Fruit fly (Drosophila melanogaster) whole organism, embryonic: Measurements from ENCODE around the gene CG2841.

Experiments used
- Ada2b ChIP-seq: fragments of 200-800 bp; sonication (Bioruptor generic); IDR thresholded peaks from 2 replicates; pipeline ENCODE4 v1.3.6; 2022; ENCODE audit warnings: missing biosample characterization, missing genetic modification characterization
- Aef1 ChIP-seq: fragments of 200-800 bp; sonication (Bioruptor generic); IDR thresholded peaks from 3 replicates; pipeline ENCODE4 v1.3.6; 2022; ENCODE audit warnings: missing biosample characterization, missing genetic modification characterization
- CG10209 ChIP-seq: fragments of 200-800 bp; sonication (Bioruptor generic); optimal IDR thresholded peaks from 3 replicates; lab custom pipeline; 2017; ENCODE audit warnings: missing biosample characterization, mild to moderate bottlenecking, missing genetic modification characterization, missing genetic modification reagents
- CG1024 ChIP-seq: fragments of 200-800 bp; sonication (Bioruptor generic); IDR thresholded peaks from 2 replicates; pipeline ENCODE4 v1.3.6; 2022; ENCODE audit warnings: missing biosample characterization, missing genetic modification characterization
- CG10959 ChIP-seq: fragments of 200-800 bp; sonication (Bioruptor generic); IDR thresholded peaks from 2 replicates; pipeline ENCODE4 v1.3.6; 2022; ENCODE audit warnings: missing biosample characterization, missing genetic modification characterization
- CG12071 ChIP-seq: fragments of 200-800 bp; sonication (Bioruptor generic); optimal IDR thresholded peaks from 3 replicates; lab custom pipeline; 2018; ENCODE audit warnings: missing biosample characterization, mild to moderate bottlenecking, missing genetic modification characterization
- CG13894 ChIP-seq: fragments of 200-800 bp; sonication (Bioruptor generic); optimal IDR thresholded peaks from 3 replicates; lab custom pipeline; 2018; ENCODE audit warnings: missing biosample characterization, mild to moderate bottlenecking, missing genetic modification characterization, moderate library complexity
- CG14014 ChIP-seq: fragments of 200-800 bp; sonication (Bioruptor generic); IDR thresholded peaks from 2 replicates; pipeline ENCODE4 v1.3.6; 2022; ENCODE audit warnings: missing biosample characterization, missing genetic modification characterization
- CG14710 ChIP-seq: fragments of 200-800 bp; sonication (Bioruptor generic); optimal IDR thresholded peaks from 3 replicates; lab custom pipeline; 2019; ENCODE audit warnings: missing biosample characterization, mild to moderate bottlenecking, missing genetic modification characterization, moderate library complexity
- CG15269 ChIP-seq: fragments of 200-800 bp; sonication (Bioruptor generic); optimal IDR thresholded peaks from 2 replicates; lab custom pipeline; 2018; ENCODE audit warnings: missing biosample characterization, mild to moderate bottlenecking, missing genetic modification characterization, moderate library complexity
- CG18619 ChIP-seq: fragments of 200-800 bp; sonication (Bioruptor generic); optimal IDR thresholded peaks from 3 replicates; lab custom pipeline; 2017; ENCODE audit warnings: missing biosample characterization, mild to moderate bottlenecking, missing genetic modification characterization
- CG18764 ChIP-seq: fragments of 200-800 bp; sonication (Bioruptor generic); optimal IDR thresholded peaks from 3 replicates; lab custom pipeline; 2016; ENCODE audit warnings: missing biosample characterization, missing genetic modification characterization
- CG2120 ChIP-seq: fragments of 200-800 bp; sonication (Bioruptor generic); optimal IDR thresholded peaks from 3 replicates; lab custom pipeline; 2016; ENCODE audit warnings: missing biosample characterization, missing genetic modification characterization
- CG2875 ChIP-seq: fragments of 200-800 bp; sonication (Bioruptor generic); optimal IDR thresholded peaks from 2 replicates; lab custom pipeline; 2017; ENCODE audit warnings: missing biosample characterization, mild to moderate bottlenecking, missing genetic modification characterization, missing genetic modification reagents
- CG32772 ChIP-seq: fragments of 200-800 bp; sonication (Bioruptor generic); IDR thresholded peaks from 2 replicates; pipeline ENCODE4 v1.3.6; 2022; ENCODE audit warnings: missing biosample characterization, missing genetic modification characterization
- CG34422 ChIP-seq: fragments of 200-800 bp; sonication (Bioruptor generic); IDR thresholded peaks from 3 replicates; pipeline ENCODE4 v1.3.6; 2022; ENCODE audit warnings: missing biosample characterization, missing genetic modification characterization
- CG4360 ChIP-seq: fragments of 200-800 bp; sonication (Bioruptor generic); IDR thresholded peaks from 2 replicates; pipeline ENCODE4 v1.3.6; 2022; ENCODE audit warnings: missing biosample characterization, missing genetic modification characterization
- CG4404 ChIP-seq: fragments of 200-800 bp; sonication (Bioruptor generic); IDR thresholded peaks from 2 replicates; pipeline ENCODE4 v1.3.6; 2022; ENCODE audit warnings: missing biosample characterization, missing genetic modification characterization
- CG6683 ChIP-seq: fragments of 200-800 bp; sonication (Bioruptor generic); optimal IDR thresholded peaks from 2 replicates; lab custom pipeline; 2017; ENCODE audit warnings: missing biosample characterization, mild to moderate bottlenecking, missing genetic modification characterization, missing genetic modification reagents
- CG7928 ChIP-seq: fragments of 200-800 bp; sonication (Bioruptor generic); optimal IDR thresholded peaks from 2 replicates; lab custom pipeline; 2017; ENCODE audit warnings: missing biosample characterization, mild to moderate bottlenecking, missing genetic modification characterization
- CG8765 ChIP-seq: fragments of 200-800 bp; sonication (Bioruptor generic); IDR thresholded peaks from 2 replicates; pipeline ENCODE4 v1.3.6; 2022; ENCODE audit warnings: missing biosample characterization, missing genetic modification characterization
- Dek ChIP-seq: fragments of 200-800 bp; sonication (Bioruptor generic); optimal IDR thresholded peaks from 3 replicates; lab custom pipeline; 2019; ENCODE audit warnings: missing biosample characterization, mild to moderate bottlenecking, missing genetic modification characterization, moderate library complexity
- Doc3 ChIP-seq: fragments of 200-800 bp; sonication (Bioruptor generic); IDR thresholded peaks from 3 replicates; pipeline ENCODE4 v1.3.6; 2022; ENCODE audit warnings: missing biosample characterization, missing genetic modification characterization; ENCODE audit not compliant: partially characterized antibody
- Dref ChIP-seq: fragments of 200-800 bp; sonication (Bioruptor generic); IDR thresholded peaks from 2 replicates; pipeline ENCODE4 v1.3.6; 2022; ENCODE audit warnings: missing biosample characterization, missing genetic modification characterization
- E2f2 ChIP-seq: fragments of 200-800 bp; sonication (Bioruptor generic); IDR thresholded peaks from 2 replicates; pipeline ENCODE4 v1.3.6; 2022; ENCODE audit warnings: missing biosample characterization, missing genetic modification characterization
- H2.0 ChIP-seq: fragments of 200-800 bp; sonication (Bioruptor generic); IDR thresholded peaks from 2 replicates; pipeline ENCODE4 v1.3.6; 2022; ENCODE audit warnings: missing biosample characterization, missing genetic modification characterization
- Mes4 ChIP-seq: fragments of 200-800 bp; sonication (Bioruptor generic); optimal IDR thresholded peaks from 2 replicates; lab custom pipeline; 2016; ENCODE audit warnings: missing biosample characterization, missing genetic modification characterization
- Myb ChIP-seq: fragments of 200-800 bp; sonication (Bioruptor generic); optimal IDR thresholded peaks from 2 replicates; lab custom pipeline; 2016; ENCODE audit warnings: missing biosample characterization, missing genetic modification characterization
- Rfx ChIP-seq: fragments of 200-800 bp; sonication (Bioruptor generic); IDR thresholded peaks from 2 replicates; pipeline ENCODE4 v1.3.6; 2022; ENCODE audit warnings: missing biosample characterization, missing genetic modification characterization
- Tbp ChIP-seq: fragments of >200 bp; optimal IDR thresholded peaks from 2 replicates; lab custom pipeline; 2018; ENCODE audit warnings: missing biosample characterization, missing genetic modification characterization
- Xbp1 ChIP-seq: fragments of 200-800 bp; sonication (Bioruptor generic); optimal IDR thresholded peaks from 3 replicates; lab custom pipeline; 2016; ENCODE audit warnings: missing biosample characterization, mild to moderate bottlenecking, missing genetic modification characterization
- abd-A ChIP-seq: fragments of 200-800 bp; sonication (Bioruptor generic); optimal IDR thresholded peaks from 3 replicates; lab custom pipeline; 2019; ENCODE audit warnings: missing biosample characterization, mild to moderate bottlenecking, missing genetic modification characterization, moderate library complexity
- ato ChIP-seq: fragments of 200-800 bp; sonication (Bioruptor generic); IDR thresholded peaks from 2 replicates; pipeline ENCODE4 v1.3.6; 2022; ENCODE audit warnings: missing biosample characterization, missing genetic modification characterization; ENCODE audit not compliant: partially characterized antibody
- bowl ChIP-seq: fragments of 200-800 bp; sonication (Bioruptor generic); IDR thresholded peaks from 2 replicates; pipeline ENCODE4 v1.3.6; 2022; ENCODE audit warnings: missing biosample characterization, missing genetic modification characterization
- cg ChIP-seq: fragments of 200-800 bp; sonication (Bioruptor generic); optimal IDR thresholded peaks from 3 replicates; lab custom pipeline; 2019; ENCODE audit warnings: missing biosample characterization, mild to moderate bottlenecking, missing genetic modification characterization, moderate library complexity
- dati ChIP-seq: fragments of 200-800 bp; sonication (Bioruptor generic); IDR thresholded peaks from 2 replicates; pipeline ENCODE4 v1.3.6; 2022; ENCODE audit warnings: missing biosample characterization, missing genetic modification characterization
- disco-r ChIP-seq: fragments of 200-800 bp; sonication (Bioruptor generic); optimal IDR thresholded peaks from 2 replicates; lab custom pipeline; 2016; ENCODE audit warnings: missing biosample characterization, missing genetic modification characterization
- fd3F ChIP-seq: fragments of 200-800 bp; sonication (Bioruptor generic); optimal IDR thresholded peaks from 2 replicates; lab custom pipeline; 2018; ENCODE audit warnings: missing biosample characterization, mild to moderate bottlenecking, missing genetic modification characterization, moderate library complexity
- ftz-f1 ChIP-seq: fragments of 200-800 bp; sonication (Bioruptor generic); optimal IDR thresholded peaks from 2 replicates; lab custom pipeline; 2016; ENCODE audit warnings: missing biosample characterization, missing genetic modification characterization
- gcm ChIP-seq: fragments of 200-800 bp; sonication (Bioruptor generic); optimal IDR thresholded peaks from 2 replicates; lab custom pipeline; 2019; ENCODE audit warnings: missing biosample characterization, mild to moderate bottlenecking, missing genetic modification characterization, moderate library complexity
- grau ChIP-seq: fragments of 200-800 bp; optimal IDR thresholded peaks from 3 replicates; lab custom pipeline; 2019; ENCODE audit warnings: missing biosample characterization, mild to moderate bottlenecking, missing genetic modification characterization, moderate library complexity
- grn ChIP-seq: fragments of 200-800 bp; sonication (Bioruptor generic); optimal IDR thresholded peaks from 3 replicates; lab custom pipeline; 2017; ENCODE audit warnings: missing biosample characterization, missing genetic modification characterization
- kah ChIP-seq: fragments of 200-800 bp; sonication (Bioruptor generic); optimal IDR thresholded peaks from 2 replicates; lab custom pipeline; 2018; ENCODE audit warnings: missing biosample characterization, mild to moderate bottlenecking, missing genetic modification characterization
- klu ChIP-seq: fragments of 200-800 bp; sonication (Bioruptor generic); IDR thresholded peaks from 2 replicates; pipeline ENCODE4 v1.3.6; 2022; ENCODE audit warnings: missing biosample characterization, missing genetic modification characterization
- onecut ChIP-seq: fragments of 200-800 bp; sonication (Bioruptor generic); IDR thresholded peaks from 2 replicates; pipeline ENCODE4 v1.3.6; 2022; ENCODE audit warnings: missing biosample characterization, missing genetic modification characterization
- run ChIP-seq: fragments of 200-800 bp; sonication (Bioruptor generic); optimal IDR thresholded peaks from 3 replicates; lab custom pipeline; 2018; ENCODE audit warnings: missing biosample characterization, mild to moderate bottlenecking, missing genetic modification characterization
- sisA ChIP-seq: fragments of 200-800 bp; sonication (Bioruptor generic); IDR thresholded peaks from 2 replicates; pipeline ENCODE4 v1.3.6; 2022; ENCODE audit warnings: missing biosample characterization, missing genetic modification characterization
- sr ChIP-seq: fragments of 200-800 bp; sonication (Bioruptor generic); IDR thresholded peaks from 3 replicates; pipeline ENCODE4 v1.3.6; 2022; ENCODE audit warnings: missing biosample characterization, missing genetic modification characterization
- tin ChIP-seq: fragments of 200-800 bp; sonication (Bioruptor generic); optimal IDR thresholded peaks from 3 replicates; lab custom pipeline; 2016; ENCODE audit warnings: missing biosample characterization, missing genetic modification characterization
- toy ChIP-seq: fragments of 200-800 bp; sonication (Bioruptor generic); IDR thresholded peaks from 2 replicates; pipeline ENCODE4 v1.3.6; 2022; ENCODE audit warnings: missing biosample characterization, missing genetic modification characterization
- trh ChIP-seq: fragments of 200-800 bp; sonication (Bioruptor generic); optimal IDR thresholded peaks from 2 replicates; lab custom pipeline; 2016; ENCODE audit warnings: missing biosample characterization, missing genetic modification characterization
- unc-4 ChIP-seq: fragments of 200-800 bp; sonication (Bioruptor generic); IDR thresholded peaks from 2 replicates; pipeline ENCODE4 v1.3.6; 2022; ENCODE audit warnings: missing biosample characterization, missing genetic modification characterization; ENCODE audit not compliant: partially characterized antibody

CG2841 gene

dm6 chrX:2306307-2306706, 59.8 kb downstream of the CG2841 start (continued):
- peak; percentile 13; the same call in 1 of the 2 replicates for TF ChIP-seq onecut (GFP tag; lab: Robert Waterston, UW)
- no peak for TF ChIP-seq CG14710 (tag; lab: Kevin White, UChicago)
- TF ChIP-seq Tbp (GFP tag; lab: Kevin White, UChicago), result no peak
- peak; percentile 64 for TF ChIP-seq Ada2b (GFP tag; lab: Robert Waterston, UW)
- peak; percentile 21 for TF ChIP-seq run (tag; lab: Kevin White, UChicago)
- no peak for TF ChIP-seq cg (GFP tag; lab: Kevin White, UChicago)
- peak; percentile 50 for TF ChIP-seq CG18619 (GFP tag; lab: Kevin White, UChicago)
- 0 out of 2 replicates have a peak, but pooled peaks have one; percentile 19 for TF ChIP-seq Rfx (GFP tag; lab: Robert Waterston, UW)
- no peak for TF ChIP-seq unc-4 (GFP tag; lab: Robert Waterston, UW)
- TF ChIP-seq sisA (GFP tag; lab: Robert Waterston, UW), result peak; percentile 62
- TF ChIP-seq CG2120, result peak; percentile 45
- no peak for TF ChIP-seq CG4360
- peak; percentile 6 for TF ChIP-seq disco-r
- peak; percentile 73 for TF ChIP-seq CG15269 (tag; lab: Kevin White, UChicago)
- TF ChIP-seq Doc3 (GFP tag; lab: Robert Waterston, UW), result no peak
- no peak for TF ChIP-seq grn (GFP tag; lab: Kevin White, UChicago)
- TF ChIP-seq CG12071 (GFP tag; lab: Kevin White, UChicago), result peak; percentile 56
- TF ChIP-seq dati (GFP tag; lab: Robert Waterston, UW), result 0 out of 2 replicates have a peak, but pooled peaks have one; percentile 51
- TF ChIP-seq Aef1, result peak; percentile 56
- peak; percentile 36 for TF ChIP-seq Mes4 (GFP tag; lab: Kevin White, UChicago)
- TF ChIP-seq bowl (GFP tag; lab: Robert Waterston, UW), result no peak
- no peak for TF ChIP-seq ftz-f1
- TF ChIP-seq Dref (GFP tag; lab: Robert Waterston, UW), result no peak
- peak; percentile 61 for TF ChIP-seq Dek (tag; lab: Kevin White, UChicago)
- TF ChIP-seq trh (GFP tag; lab: Kevin White, UChicago), result no peak
- peak; percentile 59 for TF ChIP-seq Xbp1 (GFP tag; lab: Kevin White, UChicago)
- peak; percentile 34 for TF ChIP-seq Myb
- peak; percentile 53 for TF ChIP-seq CG32772 (GFP tag; lab: Robert Waterston, UW)
- no peak for TF ChIP-seq ato (GFP tag; lab: Robert Waterston, UW)
- TF ChIP-seq fd3F (GFP tag; lab: Kevin White, UChicago), result peak; percentile 40
- no peak for TF ChIP-seq CG10959 (GFP tag; lab: Robert Waterston, UW)
- TF ChIP-seq sr (GFP tag; lab: Robert Waterston, UW), result no peak
- TF ChIP-seq CG2875 (GFP tag; lab: Kevin White, UChicago), result peak; percentile 10
- no peak for TF ChIP-seq H2.0 (GFP tag; lab: Robert Waterston, UW)
- TF ChIP-seq CG18764, result peak; percentile 28
- TF ChIP-seq CG13894 (tag; lab: Kevin White, UChicago), result no peak
- TF ChIP-seq CG1024 (GFP tag; lab: Robert Waterston, UW), result no peak
- no peak for TF ChIP-seq CG8765 (GFP tag; lab: Robert Waterston, UW)
- no peak for TF ChIP-seq abd-A
- TF ChIP-seq tin (GFP tag; lab: Kevin White, UChicago), result peak; percentile 23
- no peak for TF ChIP-seq klu (GFP tag; lab: Robert Waterston, UW)
- TF ChIP-seq CG4404 (GFP tag; lab: Robert Waterston, UW), result peak; percentile 28; the same call in 1 of the 2 replicates
- TF ChIP-seq kah (GFP tag; lab: Kevin White, UChicago), result no peak
- peak; percentile 64 for TF ChIP-seq CG10209 (GFP tag; lab: Kevin White, UChicago)
- peak; percentile 32; the same call in 1 of the 2 replicates for TF ChIP-seq E2f2 (GFP tag; lab: Robert Waterston, UW)
- no peak for TF ChIP-seq toy
- no peak for TF ChIP-seq CG7928 (GFP tag; lab: Kevin White, UChicago)
- TF ChIP-seq CG14014, result no peak
- no peak for TF ChIP-seq gcm (GFP tag; lab: Kevin White, UChicago)
- no peak for TF ChIP-seq CG6683
- TF ChIP-seq grau (tag; lab: Kevin White, UChicago), result peak; percentile 58
- TF ChIP-seq CG34422 (GFP tag; lab: Robert Waterston, UW), result peak; percentile 70; the same call in 2 of the 3 replicates
